Worm (Caenorhabditis elegans): ENCODE results near the gene uaf-2.
"Not testable (repeated sequence)": the region's sequence is repeated elsewhere in the genome, so short reads cannot be mapped to it uniquely, and the experiment has no call there.

- not testable (repeated sequence) for TF ChIP-seq fos-1 (tag; optimal IDR thresholded peaks at IDR 0.05); nhr-28 (tag; optimal IDR thresholded peaks at IDR 0.05); ces-1 (GFP tag; optimal IDR thresholded peaks at IDR 0.05); nhr-237 (tag; optimal IDR thresholded peaks at IDR 0.05); blmp-1 (tag; optimal IDR thresholded peaks at IDR 0.05); lin-15B (tag; optimal IDR thresholded peaks at IDR 0.05); ztf-11 (tag; optimal IDR thresholded peaks at IDR 0.05); egl-27 (tag; optimal IDR thresholded peaks at IDR 0.05); elt-3 (tag; optimal IDR thresholded peaks at IDR 0.05); lin-13 (GFP tag; optimal IDR thresholded peaks at IDR 0.05); nhr-19 (GFP tag; conservative IDR thresholded peaks at IDR 0.05); nhr-11 (tag; optimal IDR thresholded peaks at IDR 0.05)
Measured at ce11 chrIV:17163273-17163672, 44.7 kb upstream of the uaf-2 start, which contains the start of gene skr-9.

All from whole organism, L1 larva.